Worm (Caenorhabditis elegans): ENCODE results near the gene H12C20.7.

DNA sequence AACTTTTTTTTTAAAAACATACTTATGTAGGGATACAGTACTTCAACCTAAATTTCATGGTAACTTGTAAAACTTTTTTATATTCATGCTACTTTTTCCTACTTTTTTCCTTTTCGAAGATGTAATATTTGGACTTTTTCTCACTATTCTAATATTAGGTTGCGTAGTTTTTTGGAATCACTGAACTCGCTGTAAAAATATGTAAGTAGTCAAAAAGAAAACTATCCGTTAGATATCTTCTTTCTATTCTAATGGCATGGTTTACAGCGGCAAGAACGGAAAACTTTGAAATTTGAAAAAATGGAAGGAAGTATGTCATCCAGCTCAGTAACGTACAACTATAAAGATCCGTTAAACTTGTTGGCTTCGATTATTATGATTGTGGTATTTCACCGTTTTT is 16.6 kb upstream of the H12C20.7 start, which contains the start of gene srx-82:
- no peak for TF ChIP-seq nhr-237 (tag; optimal IDR thresholded peaks at IDR 0.05)
- no peak for TF ChIP-seq ceh-82 (tag; optimal IDR thresholded peaks at IDR 0.05)
- TF ChIP-seq lin-11 (tag; optimal IDR thresholded peaks at IDR 0.05) = no peak
- TF ChIP-seq skn-1 (tag; optimal IDR thresholded peaks at IDR 0.05) = no peak
- TF ChIP-seq elt-3 (tag; optimal IDR thresholded peaks at IDR 0.05) = no peak
- TF ChIP-seq nhr-21 (tag; optimal IDR thresholded peaks at IDR 0.05) = no peak
- TF ChIP-seq lsy-2 (tag; optimal IDR thresholded peaks at IDR 0.05) = no peak
- TF ChIP-seq nhr-129 (tag; optimal IDR thresholded peaks at IDR 0.05) = no peak
- TF ChIP-seq Y55F3AM.14 (GFP tag; optimal IDR thresholded peaks at IDR 0.05) = no peak
- TF ChIP-seq nhr-77 (tag; optimal IDR thresholded peaks at IDR 0.05) = no peak
- TF ChIP-seq fos-1 (tag; optimal IDR thresholded peaks at IDR 0.05) = no peak
- TF ChIP-seq ZK546.5 (tag; optimal IDR thresholded peaks at IDR 0.05) = no peak
- no peak for TF ChIP-seq ztf-4 (tag; optimal IDR thresholded peaks at IDR 0.05)

Data from whole organism, L2 larva.